Fruit fly (Drosophila melanogaster): ENCODE measurements around the gene CG45075.

CG45075 gene

DNA sequence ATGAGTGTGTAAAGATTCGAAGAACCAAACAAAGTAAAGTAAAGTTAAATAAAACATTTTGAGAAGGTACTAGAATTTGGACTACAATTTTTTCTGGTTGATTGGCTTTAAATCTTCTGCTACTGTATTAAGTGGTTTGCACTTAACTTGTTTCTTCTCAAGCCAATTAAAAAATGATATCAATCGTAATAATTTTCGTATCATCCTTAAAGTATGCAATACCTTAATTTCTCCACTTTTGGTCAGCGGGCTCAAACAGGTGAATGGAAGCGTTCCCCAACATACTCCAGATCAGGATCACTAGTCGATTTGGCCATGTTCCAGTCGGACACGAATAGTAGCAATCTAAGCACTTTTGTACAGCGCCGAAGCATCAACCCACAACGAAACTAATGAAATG is 17.3 kb upstream of the CG45075 start:
- TF ChIP-seq exex (tag; optimal IDR thresholded peaks at IDR 0.05), result peak; percentile 52
- TF ChIP-seq otp (GFP tag; IDR thresholded peaks at IDR 0.05), result no peak
- TF ChIP-seq slbo (GFP tag; IDR thresholded peaks at IDR 0.05), result no peak
- no peak for TF ChIP-seq Eip74EF (GFP tag; optimal IDR thresholded peaks at IDR 0.05)
- TF ChIP-seq TFAM (GFP tag; optimal IDR thresholded peaks at IDR 0.05), result no peak
- TF ChIP-seq CG14667 (GFP tag; IDR thresholded peaks at IDR 0.05), result no peak
- TF ChIP-seq twi (tag; optimal IDR thresholded peaks at IDR 0.05), result no peak
- no peak for TF ChIP-seq CHES-1-like (GFP tag; optimal IDR thresholded peaks at IDR 0.05)
- no peak for TF ChIP-seq CG7963 (GFP tag; IDR thresholded peaks at IDR 0.05; ENCODE audit: partially characterized antibody)
- peak; percentile 69 for TF ChIP-seq grn (GFP tag; optimal IDR thresholded peaks at IDR 0.05)
- TF ChIP-seq Vsx1 (GFP tag; optimal IDR thresholded peaks at IDR 0.05), result peak; percentile 87
- no peak for TF ChIP-seq Fer3 (tag; optimal IDR thresholded peaks at IDR 0.05)
- TF ChIP-seq CG33557 (GFP tag; optimal IDR thresholded peaks at IDR 0.05), result no peak
- no peak for TF ChIP-seq CG13287 (GFP tag; IDR thresholded peaks at IDR 0.05; ENCODE audit: partially characterized antibody)
- no peak for TF ChIP-seq mam (GFP tag; optimal IDR thresholded peaks at IDR 0.05)
- no peak for TF ChIP-seq CG31224 (GFP tag; IDR thresholded peaks at IDR 0.05)
- no peak for TF ChIP-seq Poxn (GFP tag; IDR thresholded peaks at IDR 0.05)
- no peak for TF ChIP-seq CG1603 (tag; optimal IDR thresholded peaks at IDR 0.05)
- no peak for TF ChIP-seq dpn (GFP tag; optimal IDR thresholded peaks at IDR 0.05)
- TF ChIP-seq gce (GFP tag; IDR thresholded peaks at IDR 0.05), result no peak
- no peak for TF ChIP-seq CG10431 (GFP tag; optimal IDR thresholded peaks at IDR 0.05)
- no peak for TF ChIP-seq Antp (GFP tag; optimal IDR thresholded peaks at IDR 0.05)

- TF ChIP-seq CG9876 (GFP tag; optimal IDR thresholded peaks at IDR 0.05) (no peak), Dad (GFP tag; optimal IDR thresholded peaks at IDR 0.05) (no peak), crc (GFP tag; optimal IDR thresholded peaks at IDR 0.05) (no peak), crol (GFP tag; IDR thresholded peaks at IDR 0.05) (peak; percentile 60; the same call in 1 of the 2 replicates), cg (GFP tag; optimal IDR thresholded peaks at IDR 0.05) (peak; percentile 2), grau (tag; optimal IDR thresholded peaks at IDR 0.05) (no peak), CG1529 (GFP tag; optimal IDR thresholded peaks at IDR 0.05) (no peak), CG33213 (GFP tag; optimal IDR thresholded peaks at IDR 0.05) (no peak), CG18619 (GFP tag; optimal IDR thresholded peaks at IDR 0.05) (no peak), dimm (GFP tag; IDR thresholded peaks at IDR 0.05) (no peak), CG15011 (GFP tag; optimal IDR thresholded peaks at IDR 0.05) (no peak), CG4617 (GFP tag; optimal IDR thresholded peaks at IDR 0.05; ENCODE audit: borderline replicate concordance) (no peak), CG2678 (tag; optimal IDR thresholded peaks at IDR 0.05) (no peak), wor (GFP tag; IDR thresholded peaks at IDR 0.05) (no peak), sima (GFP tag; optimal IDR thresholded peaks at IDR 0.05) (no peak), CG10431 (GFP tag; optimal IDR thresholded peaks at IDR 0.05) (peak; percentile 13), vfl (GFP tag; optimal IDR thresholded peaks at IDR 0.05) (no peak), E2f2 (GFP tag; IDR thresholded peaks at IDR 0.05) (no peak), Mad (GFP tag; optimal IDR thresholded peaks at IDR 0.05) (no peak), HLH4C (GFP tag; IDR thresholded peaks at IDR 0.05; ENCODE audit: partially characterized antibody) (no peak), abd-A (tag; optimal IDR thresholded peaks at IDR 0.05) (peak; percentile 68), CG12071 (GFP tag; optimal IDR thresholded peaks at IDR 0.05) (no peak), gcm (GFP tag; optimal IDR thresholded peaks at IDR 0.05) (no peak), CG32772 (GFP tag; IDR thresholded peaks at IDR 0.05) (peak; percentile 46; the same call in 1 of the 2 replicates), CG17912 (GFP tag; optimal IDR thresholded peaks at IDR 0.05) (no peak), Dbx (GFP tag; IDR thresholded peaks at IDR 0.05) (no peak), salm (tag; optimal IDR thresholded peaks at IDR 0.05) (no peak), Blimp-1 (GFP tag; optimal IDR thresholded peaks at IDR 0.05) (peak; percentile 92), CG2129 (GFP tag; IDR thresholded peaks at IDR 0.05; ENCODE audit: partially characterized antibody) (no peak), seq (GFP tag; IDR thresholded peaks at IDR 0.05) (peak; percentile 35; the same call in 1 of the 2 replicates), CG5953 (GFP tag; IDR thresholded peaks at IDR 0.05) (no peak)
Measured at dm6 chr2L:6074314-6074713, 16.9 kb upstream of the CG45075 start.

Data from whole organism, embryonic.